Fruit fly (Drosophila melanogaster) whole organism, embryonic: ENCODE results near the gene Psn.

Experiments
- CG10267 ChIP-seq: fragments of 200-800 bp; sonication (Bioruptor generic); optimal IDR thresholded peaks from 2 replicates; lab custom pipeline; 2018; ENCODE audit warnings: missing biosample characterization, mild to moderate bottlenecking, missing genetic modification characterization, moderate library complexity
- CG11093 ChIP-seq: fragments of 200-800 bp; sonication (Bioruptor generic); IDR thresholded peaks from 3 replicates; pipeline ENCODE4 v1.3.6; 2022; ENCODE audit warnings: missing biosample characterization, missing genetic modification characterization
- CG12659 ChIP-seq: fragments of 200-800 bp; sonication (Bioruptor generic); optimal IDR thresholded peaks from 3 replicates; lab custom pipeline; 2017; ENCODE audit warnings: mild to moderate bottlenecking, missing biosample characterization, missing genetic modification reagents, missing genetic modification characterization
- CG12744 ChIP-seq: fragments of 200-800 bp; sonication (Bioruptor generic); optimal IDR thresholded peaks from 2 replicates; lab custom pipeline; 2016; ENCODE audit warnings: missing biosample characterization, missing genetic modification characterization
- CG13624 ChIP-seq: fragments of 200-800 bp; sonication (Bioruptor generic); optimal IDR thresholded peaks from 2 replicates; lab custom pipeline; 2016; ENCODE audit warnings: missing biosample characterization, missing genetic modification characterization
- CG14860 ChIP-seq: fragments of 200-800 bp; sonication (Bioruptor generic); IDR thresholded peaks from 3 replicates; pipeline ENCODE4 v1.3.6; 2022; ENCODE audit warnings: missing biosample characterization, missing genetic modification characterization; ENCODE audit not compliant: partially characterized antibody
- CG15073 ChIP-seq: fragments of 200-800 bp; sonication (Bioruptor generic); optimal IDR thresholded peaks from 2 replicates; lab custom pipeline; 2016; ENCODE audit warnings: missing biosample characterization, missing genetic modification characterization
- CG15601 ChIP-seq: fragments of 200-800 bp; sonication (Bioruptor generic); optimal IDR thresholded peaks from 3 replicates; lab custom pipeline; 2019; ENCODE audit warnings: missing biosample characterization, mild to moderate bottlenecking, missing genetic modification characterization, moderate library complexity
- CG17328 ChIP-seq: fragments of 200-800 bp; sonication (Bioruptor generic); IDR thresholded peaks from 2 replicates; pipeline ENCODE4 v1.3.6; 2022; ENCODE audit warnings: missing biosample characterization, missing genetic modification characterization
- CG17385 ChIP-seq: fragments of 200-800 bp; sonication (Bioruptor generic); optimal IDR thresholded peaks from 3 replicates; lab custom pipeline; 2018; ENCODE audit warnings: missing biosample characterization, mild to moderate bottlenecking, missing genetic modification characterization
- CG2678 ChIP-seq: fragments of 200-800 bp; sonication (Bioruptor generic); optimal IDR thresholded peaks from 3 replicates; lab custom pipeline; 2019; ENCODE audit warnings: missing biosample characterization, mild to moderate bottlenecking, missing genetic modification characterization, moderate library complexity
- CG2712 ChIP-seq: fragments of 200-800 bp; optimal IDR thresholded peaks from 3 replicates; lab custom pipeline; 2019; ENCODE audit warnings: missing biosample characterization, mild to moderate bottlenecking, missing genetic modification characterization, moderate library complexity
- CG31365 ChIP-seq: fragments of 200-800 bp; sonication (Bioruptor generic); optimal IDR thresholded peaks from 2 replicates; lab custom pipeline; 2018; ENCODE audit warnings: missing biosample characterization, mild to moderate bottlenecking, missing genetic modification characterization
- CG31388 ChIP-seq: fragments of 200-800 bp; sonication (Bioruptor generic); optimal IDR thresholded peaks from 2 replicates; lab custom pipeline; 2016; ENCODE audit warnings: missing biosample characterization, missing genetic modification characterization
- CG4730 ChIP-seq: fragments of 200-800 bp; sonication (Bioruptor generic); IDR thresholded peaks from 2 replicates; pipeline ENCODE4 v1.3.6; 2022; ENCODE audit warnings: missing biosample characterization, missing genetic modification characterization
- CG9215 ChIP-seq: fragments of 200-800 bp; sonication (Bioruptor generic); IDR thresholded peaks from 2 replicates; pipeline ENCODE4 v1.3.6; 2022; ENCODE audit warnings: missing biosample characterization, missing genetic modification characterization
- D19A ChIP-seq: fragments of 200-800 bp; optimal IDR thresholded peaks from 3 replicates; lab custom pipeline; 2019; ENCODE audit warnings: missing biosample characterization, mild to moderate bottlenecking, missing genetic modification characterization, moderate library complexity
- Drgx ChIP-seq: fragments of 200-800 bp; sonication (Bioruptor generic); IDR thresholded peaks from 2 replicates; pipeline ENCODE4 v1.3.6; 2022; ENCODE audit warnings: missing biosample characterization, missing genetic modification characterization
- E2f2 ChIP-seq: fragments of 200-800 bp; sonication (Bioruptor generic); IDR thresholded peaks from 2 replicates; pipeline ENCODE4 v1.3.6; 2022; ENCODE audit warnings: missing biosample characterization, missing genetic modification characterization
- HLH4C ChIP-seq: fragments of 200-800 bp; sonication (Bioruptor generic); IDR thresholded peaks from 3 replicates; pipeline ENCODE4 v1.3.6; 2022; ENCODE audit warnings: missing biosample characterization, missing genetic modification characterization; ENCODE audit not compliant: partially characterized antibody
- Hey ChIP-seq: fragments of 200-800 bp; sonication (Bioruptor generic); optimal IDR thresholded peaks from 3 replicates; lab custom pipeline; 2018; ENCODE audit warnings: missing biosample characterization, mild to moderate bottlenecking, missing genetic modification characterization
- HmgD ChIP-seq: fragments of 200-800 bp; sonication (Bioruptor generic); optimal IDR thresholded peaks from 3 replicates; lab custom pipeline; 2016; ENCODE audit warnings: missing biosample characterization, missing genetic modification characterization
- Hr51 ChIP-seq, 2 experiments: fragments of 200-800 bp; sonication (Bioruptor generic); optimal IDR thresholded peaks; 2 replicates in 1 of 2; 3 replicates in 1 of 2; lab custom pipeline; 2016 to 2018; ENCODE audit warnings: missing biosample characterization in 2 of 2, missing genetic modification characterization in 2 of 2, mild to moderate bottlenecking in 1 of 2, moderate library complexity in 1 of 2
- Max ChIP-seq: fragments of 200-800 bp; sonication (Bioruptor generic); optimal IDR thresholded peaks from 2 replicates; lab custom pipeline; 2016; ENCODE audit warnings: missing biosample characterization, mild to moderate bottlenecking, missing genetic modification characterization
- NC2α ChIP-seq: fragments of 200-800 bp; sonication (Bioruptor generic); optimal IDR thresholded peaks from 2 replicates; lab custom pipeline; 2016; ENCODE audit warnings: missing biosample characterization, missing genetic modification characterization
- Ptx1 ChIP-seq: fragments of 200-800 bp; sonication (Bioruptor generic); IDR thresholded peaks from 2 replicates; pipeline ENCODE4 v1.3.6; 2022; ENCODE audit warnings: missing biosample characterization, missing genetic modification characterization
- Sox100B ChIP-seq: fragments of 200-800 bp; sonication (Bioruptor generic); optimal IDR thresholded peaks from 3 replicates; lab custom pipeline; 2018; ENCODE audit warnings: missing biosample characterization, mild to moderate bottlenecking, missing genetic modification characterization
- Trl ChIP-seq, 3 experiments: fragments of >200 bp in 2 of 3; fragments of 200-800 bp in 1 of 3; sonication (Bioruptor generic) in 1 of 3; optimal IDR thresholded peaks; 2 replicates in 1 of 3; 3 replicates in 2 of 3; lab custom pipeline; 2016 to 2017; ENCODE audit warnings: missing biosample characterization in 1 of 3, missing genetic modification characterization in 1 of 3
- YL-1 ChIP-seq: fragments of 200-800 bp; sonication (Bioruptor generic); optimal IDR thresholded peaks from 3 replicates; lab custom pipeline; 2017; ENCODE audit warnings: missing biosample characterization, mild to moderate bottlenecking, missing genetic modification characterization
- bigmax ChIP-seq: fragments of 200-800 bp; sonication (Bioruptor generic); optimal IDR thresholded peaks from 2 replicates; lab custom pipeline; 2018; ENCODE audit warnings: missing biosample characterization, mild to moderate bottlenecking, missing genetic modification characterization
- chif ChIP-seq, 2 experiments: fragments of 200-800 bp; sonication (Bioruptor generic); optimal IDR thresholded peaks; 3 replicates each; lab custom pipeline; 2016; ENCODE audit warnings: missing biosample characterization in 2 of 2, missing genetic modification characterization in 2 of 2
- crp ChIP-seq, 2 experiments: fragments of 200-800 bp; sonication (Bioruptor generic); optimal IDR thresholded peaks; 2 replicates in 1 of 2; 3 replicates in 1 of 2; lab custom pipeline; 2017; ENCODE audit warnings: missing biosample characterization in 2 of 2, missing genetic modification characterization in 2 of 2, mild to moderate bottlenecking in 1 of 2, moderate library complexity in 1 of 2
- fu2 ChIP-seq: fragments of 200-800 bp; sonication (Bioruptor generic); optimal IDR thresholded peaks from 2 replicates; lab custom pipeline; 2016; ENCODE audit warnings: missing biosample characterization, missing genetic modification characterization
- grau ChIP-seq: fragments of 200-800 bp; optimal IDR thresholded peaks from 3 replicates; lab custom pipeline; 2019; ENCODE audit warnings: missing biosample characterization, mild to moderate bottlenecking, missing genetic modification characterization, moderate library complexity
- gro ChIP-seq: fragments of 200-800 bp; sonication (Bioruptor generic); optimal IDR thresholded peaks from 2 replicates; lab custom pipeline; 2016; ENCODE audit warnings: missing biosample characterization, missing genetic modification characterization
- gt ChIP-seq: fragments of 200-800 bp; sonication (Bioruptor generic); IDR thresholded peaks from 2 replicates; pipeline ENCODE4 v1.3.6; 2022; ENCODE audit warnings: missing biosample characterization, missing genetic modification characterization
- klu ChIP-seq: fragments of 200-800 bp; sonication (Bioruptor generic); IDR thresholded peaks from 2 replicates; pipeline ENCODE4 v1.3.6; 2022; ENCODE audit warnings: missing biosample characterization, missing genetic modification characterization
- lmd ChIP-seq: fragments of 200-800 bp; sonication (Bioruptor generic); IDR thresholded peaks from 2 replicates; pipeline ENCODE4 v1.3.6; 2022; ENCODE audit warnings: missing biosample characterization, missing genetic modification characterization
- nom ChIP-seq: fragments of 200-800 bp; sonication (Bioruptor generic); optimal IDR thresholded peaks from 2 replicates; lab custom pipeline; 2017; ENCODE audit warnings: missing biosample characterization, missing genetic modification characterization, mild to moderate bottlenecking, moderate library complexity, missing genetic modification reagents
- otp ChIP-seq: fragments of 200-800 bp; sonication (Bioruptor generic); IDR thresholded peaks from 3 replicates; pipeline ENCODE4, ENCODE4 v1.3.6; 2022; ENCODE audit warnings: missing biosample characterization, missing genetic modification characterization
- pfk ChIP-seq: fragments of 200-800 bp; sonication (Bioruptor generic); optimal IDR thresholded peaks from 2 replicates; lab custom pipeline; 2018; ENCODE audit warnings: missing biosample characterization, mild to moderate bottlenecking, missing genetic modification characterization, moderate library complexity
- pho ChIP-seq: fragments of 200-800 bp; sonication (Bioruptor generic); optimal IDR thresholded peaks from 2 replicates; lab custom pipeline; 2016; ENCODE audit warnings: missing biosample characterization, missing genetic modification characterization
- psq ChIP-seq: fragments of 200-800 bp; sonication (Bioruptor generic); optimal IDR thresholded peaks from 2 replicates; lab custom pipeline; 2017; ENCODE audit warnings: missing biosample characterization, missing genetic modification characterization
- sd ChIP-seq: fragments of 200-800 bp; sonication (Bioruptor generic); optimal IDR thresholded peaks from 3 replicates; lab custom pipeline; 2018; ENCODE audit warnings: missing biosample characterization, mild to moderate bottlenecking, missing genetic modification characterization, moderate library complexity
- sima ChIP-seq: fragments of 200-800 bp; sonication (Bioruptor generic); optimal IDR thresholded peaks from 2 replicates; lab custom pipeline; 2016; ENCODE audit warnings: missing biosample characterization, missing genetic modification characterization
- sna ChIP-seq: fragments of 200-800 bp; sonication (Bioruptor generic); IDR thresholded peaks from 2 replicates; pipeline ENCODE4 v1.3.6; 2022; ENCODE audit warnings: missing biosample characterization, missing genetic modification characterization; ENCODE audit not compliant: partially characterized antibody
- tgo ChIP-seq: fragments of 200-800 bp; sonication (Bioruptor generic); IDR thresholded peaks from 3 replicates; pipeline ENCODE4 v1.3.6; 2022; ENCODE audit warnings: missing biosample characterization, missing genetic modification characterization
- usp ChIP-seq: fragments of >200 bp; optimal IDR thresholded peaks from 2 replicates; lab custom pipeline; 2017; ENCODE audit warnings: missing biosample characterization, missing genetic modification characterization

Gene Psn

DNA sequence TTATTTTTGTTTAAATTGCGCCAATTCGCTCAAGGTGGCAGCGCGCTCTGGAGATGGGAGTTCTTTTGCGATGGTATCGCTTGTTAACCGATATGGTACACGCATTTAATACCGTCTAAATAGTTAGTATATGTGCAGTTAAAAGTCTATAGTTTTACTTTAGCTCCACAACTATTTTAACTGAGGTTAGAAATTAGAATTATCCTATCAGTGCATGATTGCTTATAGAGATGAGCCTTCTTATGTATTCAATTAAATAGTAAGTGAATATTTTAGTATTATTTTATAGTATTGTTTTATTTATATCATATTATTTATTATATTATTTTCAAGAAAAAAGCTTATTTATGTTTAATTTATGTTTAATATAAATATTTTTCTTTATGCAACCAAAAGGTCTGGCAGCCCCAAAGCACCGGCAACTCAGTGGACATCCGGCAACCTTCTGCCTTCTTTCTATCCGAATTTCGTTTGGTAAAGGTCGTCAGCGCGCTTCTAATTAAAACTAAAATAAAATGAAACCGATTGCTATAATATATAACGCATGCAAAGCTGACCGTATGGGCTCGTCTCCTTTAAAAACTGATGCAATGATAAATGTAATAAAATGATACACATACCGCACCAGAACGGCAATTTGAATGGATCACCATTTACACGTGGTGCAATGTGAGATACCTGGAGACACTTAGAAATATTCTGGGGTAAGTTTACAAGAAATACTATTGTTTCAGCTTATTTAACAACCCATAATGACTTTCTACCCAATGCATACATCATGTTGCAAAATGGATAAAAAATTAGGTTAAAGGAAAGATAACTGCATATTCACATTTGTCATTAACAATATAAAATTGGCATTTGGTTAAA lies 20.8 kb downstream of the Psn start, which contains the start of gene CG5199 (continued):
- TF ChIP-seq psq: peak; percentile 43
- peak; percentile 56 for TF ChIP-seq CG31388 (GFP tag; lab: Kevin White, UChicago)
- no peak for TF ChIP-seq NC2α (GFP tag; lab: Kevin White, UChicago)
- no peak for TF ChIP-seq CG12744
- TF ChIP-seq pfk (GFP tag; lab: Kevin White, UChicago): no peak
- TF ChIP-seq CG17328 (GFP tag; lab: Robert Waterston, UW): no peak
- TF ChIP-seq crp (GFP tag; optimal IDR thresholded peaks at IDR 0.05; lab: Kevin White, UChicago): peak in 1 of 2 experiments; percentile 3
- no peak for TF ChIP-seq nom
- peak; percentile 72 for TF ChIP-seq tgo (GFP tag; lab: Robert Waterston, UW)
- peak; percentile 85 for TF ChIP-seq CG2712
- TF ChIP-seq sd (tag; lab: Kevin White, UChicago): no peak
- peak; percentile 36 for TF ChIP-seq CG17385 (GFP tag; lab: Kevin White, UChicago)
- TF ChIP-seq sna: peak; percentile 60; the same call in 1 of the 2 replicates
- TF ChIP-seq D19A (tag; lab: Kevin White, UChicago): peak; percentile 49
- peak; percentile 69 for TF ChIP-seq Sox100B (GFP tag; lab: Kevin White, UChicago)
- peak; percentile 75 for TF ChIP-seq CG2678 (tag; lab: Kevin White, UChicago)
- peak; percentile 77 for TF ChIP-seq CG12659 (GFP tag; lab: Kevin White, UChicago)
- TF ChIP-seq CG15601: peak; percentile 65
- no peak for TF ChIP-seq HmgD
- no peak for TF ChIP-seq fu2
- peak; percentile 62 for TF ChIP-seq E2f2 (GFP tag; lab: Robert Waterston, UW)
- TF ChIP-seq chif (GFP tag; optimal IDR thresholded peaks at IDR 0.05; lab: Kevin White, UChicago): peak in 1 of 2 experiments; percentile 29
- peak; percentile 15 for TF ChIP-seq pho (GFP tag; lab: Kevin White, UChicago)
- TF ChIP-seq gt (GFP tag; lab: Robert Waterston, UW): no peak
- TF ChIP-seq bigmax (GFP tag; lab: Kevin White, UChicago): peak; percentile 63
- TF ChIP-seq CG13624 (GFP tag; lab: Kevin White, UChicago): no peak
- peak; percentile 75 for TF ChIP-seq lmd (GFP tag; lab: Robert Waterston, UW)
- peak; percentile 80 for TF ChIP-seq Ptx1 (GFP tag; lab: Robert Waterston, UW)
- no peak for TF ChIP-seq sima (GFP tag; lab: Kevin White, UChicago)
- TF ChIP-seq otp (GFP tag; lab: Robert Waterston, UW): no peak
- no peak for TF ChIP-seq Trl (optimal IDR thresholded peaks at IDR 0.05; lab: Kevin White, UChicago)
- TF ChIP-seq Trl (GFP tag; optimal IDR thresholded peaks at IDR 0.05; lab: Kevin White, UChicago): peak; percentile 10
- TF ChIP-seq Hr51 (GFP tag; optimal IDR thresholded peaks at IDR 0.05; lab: Kevin White, UChicago): peak; percentile 0 to 65
- TF ChIP-seq usp (GFP tag; lab: Kevin White, UChicago): no peak
- peak; percentile 45 for TF ChIP-seq Max (GFP tag; lab: Kevin White, UChicago)
- peak; percentile 62; the same call in 2 of the 3 replicates for TF ChIP-seq CG14860
- no peak for TF ChIP-seq Hey (tag; lab: Kevin White, UChicago)
- TF ChIP-seq gro: no peak
- TF ChIP-seq CG4730 (GFP tag; lab: Robert Waterston, UW): peak; percentile 54
- peak; percentile 12 for TF ChIP-seq CG15073 (GFP tag; lab: Kevin White, UChicago)
- TF ChIP-seq klu (GFP tag; lab: Robert Waterston, UW): peak; percentile 35; the same call in 1 of the 2 replicates
- peak; percentile 80 for TF ChIP-seq CG9215 (GFP tag; lab: Robert Waterston, UW)
- TF ChIP-seq Drgx (GFP tag; lab: Robert Waterston, UW): 0 out of 2 replicates have a peak, but pooled peaks have one; percentile 28
- TF ChIP-seq grau (tag; lab: Kevin White, UChicago): peak; percentile 76
- peak; percentile 41 for TF ChIP-seq YL-1 (GFP tag; lab: Kevin White, UChicago)
- peak; percentile 69 for TF ChIP-seq CG10267
- TF ChIP-seq CG11093 (GFP tag; lab: Robert Waterston, UW): peak; percentile 63; the same call in 2 of the 3 replicates
- TF ChIP-seq CG31365 (tag; lab: Kevin White, UChicago): no peak
- peak; percentile 61; the same call in 1 of the 3 replicates for TF ChIP-seq HLH4C (GFP tag; lab: Robert Waterston, UW)
